Worm (Caenorhabditis elegans) whole organism, mixed stage, embryonic: ENCODE results near the gene math-40.

Source experiments
- ceh-43 ChIP-seq: fragments of 200-800 bp; sonication (Bioruptor generic); optimal IDR thresholded peaks from 2 replicates; lab custom pipeline; 2018; ENCODE audit warnings: mild to moderate bottlenecking, missing genetic modification characterization, moderate library complexity, missing compliant biosample characterization
- ces-1 ChIP-seq: fragments of 150-350 bp; optimal IDR thresholded peaks from 2 replicates; lab custom pipeline; 2014; ENCODE audit warnings: missing biosample characterization, missing genetic modification reagents, missing genetic modification characterization
- lin-13 ChIP-seq: fragments of 150-350 bp; optimal IDR thresholded peaks from 2 replicates; lab custom pipeline; 2014; ENCODE audit warnings: missing biosample characterization, missing genetic modification characterization
- lin-32 ChIP-seq: fragments of 200-800 bp; sonication (Bioruptor generic); optimal IDR thresholded peaks from 2 replicates; lab custom pipeline; 2018; ENCODE audit warnings: mild to moderate bottlenecking, missing genetic modification characterization, missing compliant biosample characterization
- nhr-237 ChIP-seq: fragments of 150-350 bp; optimal IDR thresholded peaks from 2 replicates; lab custom pipeline; 2014; ENCODE audit warnings: missing biosample characterization, missing genetic modification characterization
- nhr-28 ChIP-seq: fragments of 150-350 bp; optimal IDR thresholded peaks from 2 replicates; lab custom pipeline; 2014; ENCODE audit warnings: missing biosample characterization, missing genetic modification characterization
- pha-4 ChIP-seq: fragments of 150-350 bp; optimal IDR thresholded peaks from 2 replicates; lab custom pipeline; 2018; ENCODE audit warnings: missing biosample characterization, missing genetic modification reagents, missing genetic modification characterization
- snpc-4 ChIP-seq: fragments of 150-350 bp; optimal IDR thresholded peaks from 2 replicates; lab custom pipeline; 2014; ENCODE audit warnings: missing biosample characterization, missing genetic modification characterization
- tbx-8 ChIP-seq: fragments of 200-800 bp; sonication (Bioruptor generic); optimal IDR thresholded peaks from 2 replicates; lab custom pipeline; 2018; ENCODE audit warnings: mild to moderate bottlenecking, missing genetic modification characterization, moderate library complexity, missing compliant biosample characterization
- ztf-11 ChIP-seq: fragments of 150-350 bp; optimal IDR thresholded peaks from 2 replicates; lab custom pipeline; 2014; ENCODE audit warnings: missing biosample characterization, missing genetic modification characterization

DNA sequence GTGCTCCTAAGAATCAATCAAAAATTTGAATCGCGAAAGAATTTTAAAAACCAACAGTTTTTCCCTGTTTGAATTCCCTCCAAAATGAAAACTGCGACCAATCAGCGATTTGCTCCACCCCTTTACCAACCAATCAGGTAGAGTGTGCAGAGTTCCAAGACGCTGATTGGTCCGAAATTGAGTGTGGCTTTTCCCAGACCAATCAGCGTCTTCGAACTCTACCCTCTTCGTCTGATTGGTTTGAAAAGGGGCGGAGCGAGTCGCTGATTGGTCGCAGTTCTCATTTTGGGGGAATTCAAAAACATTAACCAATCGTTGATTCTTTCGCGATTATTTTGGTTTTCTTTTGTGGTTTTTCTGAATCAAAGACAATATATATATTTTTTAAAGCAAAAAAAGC lies 14.1 kb downstream of the math-40 start:
- TF ChIP-seq nhr-237 (no peak), lin-32 (no peak), pha-4 (tag; lab: Kevin White, UChicago) (no peak), lin-13 (tag; lab: Kevin White, UChicago) (no peak), tbx-8 (no peak), snpc-4 (tag; lab: Kevin White, UChicago) (no peak), ces-1 (GFP tag; lab: Kevin White, UChicago) (no peak), ztf-11 (tag; lab: Kevin White, UChicago) (no peak), ceh-43 (GFP tag; lab: Kevin White, UChicago) (no peak), nhr-28 (tag; lab: Kevin White, UChicago) (no peak)
